Worm (Caenorhabditis elegans) whole organism, early embryonic: Measurements from ENCODE around the gene tif-1A.

Source experiments
- B0310.2 ChIP-seq: sonication (generic microtip); optimal IDR thresholded peaks from 2 replicates; lab custom pipeline; 2016; ENCODE audit warnings: mild to moderate bottlenecking, missing genetic modification characterization, missing compliant biosample characterization
- F13C5.2 ChIP-seq: sonication (generic microtip); optimal IDR thresholded peaks from 2 replicates; lab custom pipeline; 2017; ENCODE audit warnings: mild to moderate bottlenecking, missing genetic modification characterization, inconsistent platforms, missing compliant biosample characterization
- aly-1 ChIP-seq: sonication (generic microtip); optimal IDR thresholded peaks from 2 replicates; lab custom pipeline; 2016; ENCODE audit warnings: missing genetic modification characterization, missing compliant biosample characterization
- ama-1 ChIP-seq: fragments of 150-350 bp; optimal IDR thresholded peaks from 2 replicates; lab custom pipeline; 2014
- ceh-13 ChIP-seq: fragments of 200-800 bp; sonication (Bioruptor generic); optimal IDR thresholded peaks from 2 replicates; lab custom pipeline; 2018; ENCODE audit warnings: mild to moderate bottlenecking, missing genetic modification characterization, missing compliant biosample characterization
- ceh-36 ChIP-seq: sonication (generic microtip); optimal IDR thresholded peaks from 2 replicates; lab custom pipeline; 2016; ENCODE audit warnings: missing genetic modification characterization, inconsistent platforms, missing compliant biosample characterization
- ets-7 ChIP-seq: sonication (generic microtip); optimal IDR thresholded peaks from 2 replicates; lab custom pipeline; 2016; ENCODE audit warnings: missing genotype, missing genetic modification characterization, missing compliant biosample characterization
- flt-1 ChIP-seq: fragments of 200-800 bp; sonication (Bioruptor generic); IDR thresholded peaks from 2 replicates; pipeline ENCODE4 v1.3.6; 2022; ENCODE audit warnings: missing genetic modification characterization, missing compliant biosample characterization
- hmbx-1 ChIP-seq: sonication (generic microtip); optimal IDR thresholded peaks from 2 replicates; lab custom pipeline; 2016; ENCODE audit warnings: mild to moderate bottlenecking, missing genetic modification characterization, missing compliant biosample characterization
- hmg-4 ChIP-seq: fragments of 200-800 bp; sonication (Bioruptor generic); optimal IDR thresholded peaks from 2 replicates; lab custom pipeline; 2018; ENCODE audit warnings: mild to moderate bottlenecking, missing genetic modification characterization, missing compliant biosample characterization
- hnd-1 ChIP-seq: sonication (generic microtip); optimal IDR thresholded peaks from 2 replicates; lab custom pipeline; 2016; ENCODE audit warnings: missing genetic modification characterization, missing compliant biosample characterization
- pes-1 ChIP-seq: fragments of 200-800 bp; sonication (Bioruptor generic); IDR thresholded peaks from 2 replicates; pipeline ENCODE4 v1.3.6; 2022; ENCODE audit warnings: missing genetic modification reagents, missing genetic modification characterization, missing compliant biosample characterization
- scrt-1 ChIP-seq: fragments of 200-800 bp; sonication (Bioruptor generic); IDR thresholded peaks from 2 replicates; pipeline ENCODE4 v1.3.6; 2022; ENCODE audit warnings: missing genetic modification characterization, missing compliant biosample characterization
- sea-1 ChIP-seq: fragments of 200-800 bp; sonication (Bioruptor generic); conservative IDR thresholded peaks from 2 replicates; pipeline ENCODE4 v1.3.6; 2022; ENCODE audit warnings: missing genetic modification characterization, missing compliant biosample characterization
- tbx-11 ChIP-seq: fragments of 200-800 bp; sonication (Bioruptor generic); IDR thresholded peaks from 2 replicates; pipeline ENCODE4 v1.3.6; 2022; ENCODE audit warnings: missing genetic modification characterization, missing compliant biosample characterization
- tbx-37 ChIP-seq: fragments of 200-800 bp; sonication (Bioruptor generic); conservative IDR thresholded peaks from 2 replicates; pipeline ENCODE4 v1.3.6; 2022; ENCODE audit warnings: missing genetic modification reagents, missing genetic modification characterization, missing compliant biosample characterization
- tra-4 ChIP-seq: sonication (generic microtip); optimal IDR thresholded peaks from 2 replicates; lab custom pipeline; 2017; ENCODE audit warnings: missing genetic modification characterization, missing compliant biosample characterization

The tif-1A gene

DNA sequence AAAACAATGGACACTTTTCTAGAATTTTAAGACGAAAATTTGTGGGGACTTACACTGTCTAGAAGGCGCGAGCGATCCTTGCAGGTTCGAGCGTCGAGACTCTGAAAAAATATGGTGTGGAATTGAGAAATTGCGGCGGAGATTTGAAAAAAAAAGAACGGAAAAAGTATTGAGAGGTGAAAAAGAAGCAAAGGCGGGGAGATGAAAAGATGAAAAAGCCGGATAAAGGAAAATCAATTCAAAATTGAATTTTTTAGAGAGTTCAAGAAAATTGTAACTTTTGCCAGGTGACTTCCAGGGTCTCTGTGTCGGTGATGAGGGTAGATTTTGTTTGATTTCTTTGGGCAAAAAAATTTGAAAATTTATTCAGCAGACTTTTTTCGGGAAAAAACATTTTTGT, 27.6 kb downstream of the tif-1A start, which contains the start of gene msi-1:
Gene msi-1, minus strand, starts transcription at position 101 of the 400 bp plus-strand sequence.
- TF ChIP-seq pes-1 (GFP tag; lab: Robert Waterston, UW) (no peak), aly-1 (tag; lab: Kevin White, UChicago) (no peak), tra-4 (tag; lab: Kevin White, UChicago) (no peak), F13C5.2 (tag; lab: Kevin White, UChicago) (no peak), tbx-37 (GFP tag; lab: Robert Waterston, UW) (no peak)

DNA sequence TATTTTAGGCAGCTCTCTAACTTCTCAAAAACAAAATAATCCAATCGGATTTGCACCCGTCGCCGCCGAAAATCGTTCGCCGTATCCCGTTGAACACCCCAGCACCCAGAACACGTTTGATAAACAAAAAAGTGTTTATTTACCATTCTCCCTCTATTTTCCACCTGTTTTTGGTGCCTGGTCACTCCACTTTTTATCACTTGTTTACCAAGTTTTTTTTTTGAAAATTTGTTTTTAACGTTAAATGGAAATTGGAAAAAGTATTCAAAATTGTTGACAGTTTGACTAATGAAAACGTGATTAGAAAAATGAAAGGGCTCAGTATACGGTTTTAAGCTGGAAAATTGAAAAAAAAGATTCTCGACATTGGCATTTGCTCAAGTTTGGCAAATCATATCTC, 28.9 kb downstream of the tif-1A start:
- no peak for TF ChIP-seq sea-1 (GFP tag; lab: Robert Waterston, UW)
- TF ChIP-seq hmbx-1 (tag; lab: Kevin White, UChicago) = no peak

DNA sequence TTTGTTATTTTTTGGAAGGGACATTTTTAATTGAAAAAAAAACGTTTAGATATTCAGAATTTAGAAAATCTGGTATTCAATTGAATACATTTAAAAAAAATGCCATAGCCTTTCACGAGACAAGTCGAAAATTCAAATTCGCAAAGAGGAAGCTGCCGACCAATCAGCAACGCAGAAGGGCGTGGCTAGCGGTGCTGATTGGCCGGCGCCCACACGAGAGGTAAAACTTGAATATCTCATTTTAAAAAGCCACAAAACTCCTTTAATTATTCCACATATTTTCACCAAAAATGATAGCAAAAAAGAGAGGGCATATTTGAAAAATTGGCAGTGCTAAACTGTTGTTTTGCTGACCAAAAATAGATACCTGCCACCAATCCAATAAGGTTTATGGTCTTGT, 29.4 kb downstream of the tif-1A start:
- TF ChIP-seq flt-1 (GFP tag; lab: Robert Waterston, UW) = no peak
- no peak for TF ChIP-seq F13C5.2 (tag; lab: Kevin White, UChicago)
- no peak for TF ChIP-seq hmg-4 (GFP tag; lab: Kevin White, UChicago)
- TF ChIP-seq ets-7 (tag; lab: Kevin White, UChicago) = no peak
- TF ChIP-seq scrt-1 (GFP tag; lab: Robert Waterston, UW) = no peak
- no peak for TF ChIP-seq ceh-13 (GFP tag; lab: Kevin White, UChicago)
- TF ChIP-seq tra-4 (tag; lab: Kevin White, UChicago) = no peak
- TF ChIP-seq pes-1 (GFP tag; lab: Robert Waterston, UW) = no peak
- no peak for TF ChIP-seq aly-1 (tag; lab: Kevin White, UChicago)
- no peak for TF ChIP-seq sea-1 (GFP tag; lab: Robert Waterston, UW)
- TF ChIP-seq tbx-11 = no peak
- TF ChIP-seq ceh-36 (tag; lab: Kevin White, UChicago) = no peak
- no peak for TF ChIP-seq tbx-37 (GFP tag; lab: Robert Waterston, UW)

DNA sequence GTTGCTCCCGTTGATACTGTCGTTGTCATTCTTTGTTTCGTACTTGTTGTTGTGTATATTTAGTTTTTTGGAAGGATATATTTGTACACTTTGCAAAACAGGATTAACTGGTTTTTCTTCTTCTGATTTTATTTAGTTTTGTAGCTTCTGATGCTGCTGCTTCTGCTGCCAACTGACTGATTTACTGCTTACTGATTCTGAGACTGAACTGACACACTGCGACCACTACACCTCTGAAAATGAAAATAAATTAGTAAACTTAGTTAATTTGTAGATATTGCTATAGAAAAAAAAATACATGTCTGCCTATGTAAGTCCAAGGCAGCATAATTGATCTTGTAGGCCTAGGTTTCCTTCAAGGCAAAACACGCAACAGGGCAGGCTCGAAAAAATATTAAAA, 31.2 kb downstream of the tif-1A start, which contains the start of gene R10E9.4:
Gene R10E9.4, minus strand, starts transcription at position 101 of the 400 bp plus-strand sequence.
- TF ChIP-seq flt-1 (GFP tag; lab: Robert Waterston, UW) = no peak

DNA sequence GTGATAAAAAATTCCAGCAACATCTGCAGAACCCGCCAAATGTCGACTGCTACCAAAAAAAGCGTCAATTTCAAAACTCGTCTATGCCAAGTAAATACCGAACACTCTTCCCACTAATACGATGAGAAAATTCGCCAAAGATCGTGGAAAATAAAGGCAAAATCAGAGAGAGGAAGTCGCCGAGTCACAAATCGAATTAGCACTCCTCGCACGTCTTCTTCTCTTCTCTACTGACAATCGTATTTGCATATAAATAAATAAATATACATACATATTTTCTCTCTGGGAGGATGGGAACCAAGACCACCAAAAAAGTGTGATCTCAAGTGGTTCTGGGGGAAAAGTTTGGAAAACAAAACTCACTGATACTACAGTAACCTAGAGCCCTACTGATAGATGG, 33.5 kb downstream of the tif-1A start:
- TF ChIP-seq tbx-11 (no peak), ceh-36 (tag; lab: Kevin White, UChicago) (no peak)

DNA sequence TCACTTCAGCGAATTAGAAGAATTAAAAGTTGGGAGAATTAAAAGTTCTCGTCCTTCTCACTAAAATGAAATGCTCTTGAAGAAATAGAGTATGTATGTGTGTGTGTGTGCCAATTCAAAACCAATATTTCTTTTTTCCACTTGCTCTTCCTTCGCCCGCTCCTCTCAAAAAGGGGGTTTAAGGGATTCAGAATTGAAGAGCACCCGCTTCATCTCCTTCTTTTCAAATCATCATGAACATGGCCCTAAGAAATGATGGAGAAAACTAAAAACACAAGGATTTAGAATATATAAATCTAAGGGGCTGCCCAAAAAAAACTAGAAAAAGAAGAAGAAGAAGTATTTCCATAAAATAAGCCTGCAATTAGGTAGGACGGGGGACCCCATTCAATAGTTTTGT, 34.8 kb downstream of the tif-1A start:
- TF ChIP-seq sea-1 (GFP tag; lab: Robert Waterston, UW) = no peak
- TF ChIP-seq ama-1 (lab: Kevin White, UChicago) = no peak
- no peak for TF ChIP-seq ceh-13 (GFP tag; lab: Kevin White, UChicago)
- TF ChIP-seq pes-1 (GFP tag; lab: Robert Waterston, UW) = no peak
- no peak for TF ChIP-seq flt-1 (GFP tag; lab: Robert Waterston, UW)
- no peak for TF ChIP-seq tbx-37 (GFP tag; lab: Robert Waterston, UW)
- no peak for TF ChIP-seq F13C5.2 (tag; lab: Kevin White, UChicago)
- TF ChIP-seq hmbx-1 (tag; lab: Kevin White, UChicago) = no peak
- no peak for TF ChIP-seq ceh-36 (tag; lab: Kevin White, UChicago)
- no peak for TF ChIP-seq tra-4 (tag; lab: Kevin White, UChicago)
- TF ChIP-seq ets-7 (tag; lab: Kevin White, UChicago) = no peak
- TF ChIP-seq hmg-4 (GFP tag; lab: Kevin White, UChicago) = no peak
- TF ChIP-seq scrt-1 (GFP tag; lab: Robert Waterston, UW) = no peak
- no peak for TF ChIP-seq hnd-1 (tag; lab: Kevin White, UChicago)

DNA sequence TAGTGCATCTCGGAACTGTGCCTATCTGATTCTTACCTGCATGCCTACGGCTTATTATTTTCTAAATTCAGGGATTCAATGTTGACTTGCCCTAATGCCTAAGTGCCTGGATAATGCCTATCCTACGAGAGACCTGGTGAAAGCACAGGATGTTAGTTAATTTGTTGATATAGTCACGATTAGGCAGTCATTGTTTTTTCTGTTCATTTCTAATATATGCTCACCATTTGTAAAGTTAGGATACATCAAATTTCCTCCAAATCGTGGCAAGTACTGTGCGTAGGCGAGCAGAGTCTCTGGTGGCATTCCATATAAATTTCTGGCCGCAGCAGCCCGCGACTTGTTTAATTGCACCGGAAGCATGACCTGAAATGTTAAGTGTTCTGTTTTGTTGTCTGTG, 37.8 kb downstream of the tif-1A start:
- TF ChIP-seq aly-1 (tag; lab: Kevin White, UChicago) = no peak
- no peak for TF ChIP-seq hmbx-1 (tag; lab: Kevin White, UChicago)
- no peak for TF ChIP-seq hnd-1 (tag; lab: Kevin White, UChicago)
- no peak for TF ChIP-seq sea-1 (GFP tag; lab: Robert Waterston, UW)
- TF ChIP-seq pes-1 (GFP tag; lab: Robert Waterston, UW) = no peak
- TF ChIP-seq tra-4 (tag; lab: Kevin White, UChicago) = no peak
- TF ChIP-seq F13C5.2 (tag; lab: Kevin White, UChicago) = no peak
- TF ChIP-seq ceh-13 (GFP tag; lab: Kevin White, UChicago) = no peak
- TF ChIP-seq tbx-11 = no peak

DNA sequence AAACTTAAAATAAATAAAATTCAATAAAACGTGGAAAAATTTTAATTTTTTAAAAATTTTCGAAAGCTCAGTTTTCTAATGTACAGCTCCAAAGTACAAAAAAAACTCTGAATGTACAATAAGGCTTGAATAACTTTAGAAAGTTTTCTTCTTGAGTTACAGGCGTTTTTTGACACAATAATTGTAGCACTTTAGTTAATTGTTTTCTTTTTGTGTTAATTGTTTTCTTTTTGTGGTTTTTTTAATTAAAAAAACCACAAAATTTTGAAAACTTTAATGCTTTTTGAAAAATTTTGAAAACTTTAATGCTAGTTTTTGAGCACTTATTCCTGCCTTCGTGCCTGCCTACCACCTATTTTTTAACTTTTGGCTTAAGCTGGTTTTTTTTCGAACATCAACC, 39.7 kb downstream of the tif-1A start, which contains the start of gene R10E9.2:
Gene R10E9.2, minus strand, starts transcription at position 101 of the 400 bp plus-strand sequence.
- no peak for TF ChIP-seq ets-7 (tag; lab: Kevin White, UChicago)
- no peak for TF ChIP-seq pes-1 (GFP tag; lab: Robert Waterston, UW)
- TF ChIP-seq B0310.2 (tag; lab: Kevin White, UChicago) = no peak
- no peak for TF ChIP-seq ama-1 (lab: Kevin White, UChicago)
- no peak for TF ChIP-seq tbx-11
- no peak for TF ChIP-seq sea-1 (GFP tag; lab: Robert Waterston, UW)

DNA sequence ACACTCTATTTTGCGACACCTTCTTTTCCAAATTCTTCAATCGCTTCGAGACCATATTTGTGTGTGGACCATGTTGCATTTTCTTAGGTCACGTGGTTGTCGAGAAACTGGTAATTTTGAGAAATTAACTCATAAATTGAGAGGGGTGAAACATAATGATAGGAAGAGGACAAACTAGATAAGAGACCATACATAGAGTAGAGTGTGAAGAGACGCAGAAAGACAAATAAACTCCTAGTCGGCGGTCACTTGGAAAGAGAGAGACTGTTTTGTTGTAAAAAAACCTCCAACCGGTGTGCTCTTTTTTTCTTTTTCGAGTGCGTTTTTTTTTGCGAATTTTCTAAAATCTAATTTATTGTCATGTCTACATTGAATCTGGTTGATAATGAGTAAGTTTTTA, 43.9 kb downstream of the tif-1A start, which contains the start of gene R10E9.3:
Gene R10E9.3, plus strand, starts transcription at position 235 of the 400 bp plus-strand sequence.
- TF ChIP-seq scrt-1 (GFP tag; lab: Robert Waterston, UW) = no peak
- no peak for TF ChIP-seq tra-4 (tag; lab: Kevin White, UChicago)
- no peak for TF ChIP-seq ceh-13 (GFP tag; lab: Kevin White, UChicago)
- TF ChIP-seq ama-1 (lab: Kevin White, UChicago) = no peak
- TF ChIP-seq F13C5.2 (tag; lab: Kevin White, UChicago) = no peak
